Fruit fly (Drosophila melanogaster) whole organism, embryonic: Measurements from ENCODE around the gene CG5435.

Experiments
- Blimp-1 ChIP-seq: fragments of 200-800 bp; sonication (Bioruptor generic); optimal IDR thresholded peaks from 3 replicates; lab custom pipeline; 2018; ENCODE audit warnings: missing biosample characterization, missing genetic modification characterization, mild to moderate bottlenecking, moderate library complexity, missing genetic modification reagents
- CG1024 ChIP-seq: fragments of 200-800 bp; sonication (Bioruptor generic); IDR thresholded peaks from 2 replicates; pipeline ENCODE4 v1.3.6; 2022; ENCODE audit warnings: missing biosample characterization, missing genetic modification characterization
- CG10366 ChIP-seq: fragments of 200-800 bp; sonication (Bioruptor generic); IDR thresholded peaks from 2 replicates; pipeline ENCODE4 v1.3.6; 2022; ENCODE audit warnings: missing biosample characterization, missing genetic modification characterization
- CG12104 ChIP-seq: fragments of 200-800 bp; sonication (Bioruptor generic); optimal IDR thresholded peaks from 3 replicates; lab custom pipeline; 2016; ENCODE audit warnings: missing biosample characterization, missing genetic modification characterization
- CG12236 ChIP-seq: fragments of 200-800 bp; sonication (Bioruptor generic); optimal IDR thresholded peaks from 2 replicates; lab custom pipeline; 2016; ENCODE audit warnings: missing biosample characterization, missing genetic modification characterization
- CG15601 ChIP-seq: fragments of 200-800 bp; sonication (Bioruptor generic); optimal IDR thresholded peaks from 3 replicates; lab custom pipeline; 2019; ENCODE audit warnings: missing biosample characterization, mild to moderate bottlenecking, missing genetic modification characterization, moderate library complexity
- CG17186 ChIP-seq: fragments of 200-800 bp; sonication (Bioruptor generic); optimal IDR thresholded peaks from 3 replicates; lab custom pipeline; 2017; ENCODE audit warnings: missing biosample characterization, missing genetic modification reagents, missing genetic modification characterization
- CG17912 ChIP-seq: fragments of 200-800 bp; sonication (Bioruptor generic); optimal IDR thresholded peaks from 2 replicates; lab custom pipeline; 2018; ENCODE audit warnings: missing biosample characterization, mild to moderate bottlenecking, missing genetic modification characterization
- CG32767 ChIP-seq: fragments of 200-800 bp; sonication (Bioruptor generic); IDR thresholded peaks from 2 replicates; pipeline ENCODE4 v1.3.6; 2022; ENCODE audit warnings: missing biosample characterization, missing genetic modification characterization
- CG3726 ChIP-seq: fragments of 200-800 bp; sonication (Bioruptor generic); IDR thresholded peaks from 3 replicates; pipeline ENCODE4, ENCODE4 v1.3.6; 2022; ENCODE audit warnings: missing biosample characterization, missing genetic modification characterization
- CG6254 ChIP-seq: fragments of 200-800 bp; sonication (Bioruptor generic); optimal IDR thresholded peaks from 3 replicates; lab custom pipeline; 2017; ENCODE audit warnings: mild to moderate bottlenecking, missing biosample characterization, missing genetic modification reagents, missing genetic modification characterization
- CG6272 ChIP-seq: fragments of 200-800 bp; sonication (Bioruptor generic); IDR thresholded peaks from 2 replicates; pipeline ENCODE4 v1.3.6; 2022; ENCODE audit warnings: missing biosample characterization, missing genetic modification characterization
- CG6765 ChIP-seq: fragments of 200-800 bp; sonication (Bioruptor generic); optimal IDR thresholded peaks from 3 replicates; lab custom pipeline; 2017; ENCODE audit warnings: missing biosample characterization, mild to moderate bottlenecking, missing genetic modification characterization
- CG7372 ChIP-seq: fragments of 200-800 bp; sonication (Bioruptor generic); IDR thresholded peaks from 2 replicates; pipeline ENCODE4 v1.3.6; 2022; ENCODE audit warnings: missing biosample characterization, missing genetic modification characterization
- CG8290 ChIP-seq, 3 experiments: fragments of 200-800 bp; sonication (Bioruptor generic); optimal IDR thresholded peaks; 2 replicates each; lab custom pipeline; 2016 to 2019; ENCODE audit warnings: missing biosample characterization in 3 of 3, missing genetic modification characterization in 3 of 3, mild to moderate bottlenecking in 2 of 3, moderate library complexity in 1 of 3
- CG9727 ChIP-seq: fragments of 200-800 bp; sonication (Bioruptor generic); optimal IDR thresholded peaks from 3 replicates; lab custom pipeline; 2017; ENCODE audit warnings: missing biosample characterization, mild to moderate bottlenecking, missing genetic modification characterization
- Chrac-16 ChIP-seq: fragments of 200-800 bp; sonication (Bioruptor generic); optimal IDR thresholded peaks from 3 replicates; lab custom pipeline; 2016; ENCODE audit warnings: missing biosample characterization, missing genetic modification characterization
- Doc2 ChIP-seq: fragments of 200-800 bp; sonication (Bioruptor generic); IDR thresholded peaks from 2 replicates; pipeline ENCODE4 v1.3.6; 2022; ENCODE audit warnings: missing biosample characterization, missing genetic modification characterization
- Gug ChIP-seq: fragments of 200-800 bp; sonication (Bioruptor generic); IDR thresholded peaks from 4 replicates; pipeline ENCODE4 v1.3.6; 2022; ENCODE audit warnings: missing biosample characterization, missing genetic modification characterization
- Max ChIP-seq: fragments of 200-800 bp; sonication (Bioruptor generic); optimal IDR thresholded peaks from 2 replicates; lab custom pipeline; 2016; ENCODE audit warnings: missing biosample characterization, mild to moderate bottlenecking, missing genetic modification characterization
- Mrtf ChIP-seq: fragments of 200-800 bp; sonication (Bioruptor generic); IDR thresholded peaks from 3 replicates; pipeline ENCODE4 v1.3.6; 2022; ENCODE audit warnings: missing biosample characterization, missing genetic modification characterization
- NC2α ChIP-seq: fragments of 200-800 bp; sonication (Bioruptor generic); optimal IDR thresholded peaks from 2 replicates; lab custom pipeline; 2016; ENCODE audit warnings: missing biosample characterization, missing genetic modification characterization
- NK7.1 ChIP-seq: fragments of 200-800 bp; sonication (Bioruptor generic); optimal IDR thresholded peaks from 3 replicates; lab custom pipeline; 2016; ENCODE audit warnings: missing biosample characterization, missing genetic modification characterization
- Nf-YA ChIP-seq: fragments of 200-800 bp; sonication (Bioruptor generic); IDR thresholded peaks from 2 replicates; pipeline ENCODE4 v1.3.6; 2022; ENCODE audit warnings: missing biosample characterization, missing genetic modification characterization
- Poxn ChIP-seq: fragments of 200-800 bp; sonication (Bioruptor generic); IDR thresholded peaks from 2 replicates; pipeline ENCODE4 v1.3.6; 2022; ENCODE audit warnings: missing biosample characterization, missing genetic modification characterization
- Scr ChIP-seq: fragments of 200-800 bp; sonication (Bioruptor generic); IDR thresholded peaks from 2 replicates; pipeline ENCODE4 v1.3.6; 2022; ENCODE audit warnings: missing biosample characterization, missing genetic modification characterization; ENCODE audit not compliant: partially characterized antibody
- Sox102F ChIP-seq: fragments of 200-800 bp; sonication (Bioruptor generic); optimal IDR thresholded peaks from 2 replicates; lab custom pipeline; 2018; ENCODE audit warnings: missing biosample characterization, mild to moderate bottlenecking, missing genetic modification characterization, moderate library complexity
- Tbp ChIP-seq: fragments of >200 bp; optimal IDR thresholded peaks from 2 replicates; lab custom pipeline; 2018; ENCODE audit warnings: missing biosample characterization, missing genetic modification characterization
- ap ChIP-seq: fragments of 200-800 bp; sonication (Bioruptor generic); IDR thresholded peaks from 2 replicates; pipeline ENCODE4 v1.3.6; 2022; ENCODE audit warnings: missing biosample characterization, missing genetic modification characterization
- bigmax ChIP-seq: fragments of 200-800 bp; sonication (Bioruptor generic); optimal IDR thresholded peaks from 2 replicates; lab custom pipeline; 2018; ENCODE audit warnings: missing biosample characterization, mild to moderate bottlenecking, missing genetic modification characterization
- cas ChIP-seq: fragments of 200-800 bp; sonication (Bioruptor generic); IDR thresholded peaks from 2 replicates; pipeline ENCODE4 v1.3.6; 2022; ENCODE audit warnings: missing biosample characterization, missing genetic modification characterization
- cato ChIP-seq: fragments of 200-800 bp; sonication (Bioruptor generic); optimal IDR thresholded peaks from 2 replicates; lab custom pipeline; 2016; ENCODE audit warnings: missing biosample characterization, missing genetic modification characterization, borderline replicate concordance
- chm ChIP-seq: fragments of 200-800 bp; sonication (Bioruptor generic); IDR thresholded peaks from 2 replicates; pipeline ENCODE4 v1.3.6; 2022; ENCODE audit warnings: missing biosample characterization, missing genetic modification characterization
- ci ChIP-seq: fragments of 200-800 bp; sonication (Bioruptor generic); IDR thresholded peaks from 3 replicates; pipeline ENCODE4 v1.3.6; 2022; ENCODE audit warnings: missing biosample characterization, missing genetic modification characterization
- dan ChIP-seq: fragments of 200-800 bp; sonication (Bioruptor generic); IDR thresholded peaks from 2 replicates; pipeline ENCODE4 v1.3.6; 2022; ENCODE audit warnings: missing biosample characterization, missing genetic modification characterization
- grau ChIP-seq: fragments of 200-800 bp; optimal IDR thresholded peaks from 3 replicates; lab custom pipeline; 2019; ENCODE audit warnings: missing biosample characterization, mild to moderate bottlenecking, missing genetic modification characterization, moderate library complexity
- grn ChIP-seq: fragments of 200-800 bp; sonication (Bioruptor generic); optimal IDR thresholded peaks from 3 replicates; lab custom pipeline; 2017; ENCODE audit warnings: missing biosample characterization, missing genetic modification characterization
- jing ChIP-seq: fragments of 200-800 bp; sonication (Bioruptor generic); optimal IDR thresholded peaks from 2 replicates; lab custom pipeline; 2018; ENCODE audit warnings: missing biosample characterization, mild to moderate bottlenecking, missing genetic modification characterization
- lbe ChIP-seq: fragments of 200-800 bp; sonication (Bioruptor generic); optimal IDR thresholded peaks from 2 replicates; lab custom pipeline; 2016; ENCODE audit warnings: missing biosample characterization, mild to moderate bottlenecking, missing genetic modification characterization
- mld ChIP-seq: fragments of 200-800 bp; sonication (Bioruptor generic); IDR thresholded peaks from 3 replicates; pipeline ENCODE4 v1.3.6; 2022; ENCODE audit warnings: missing biosample characterization, missing genetic modification characterization; ENCODE audit not compliant: partially characterized antibody
- onecut ChIP-seq: fragments of 200-800 bp; sonication (Bioruptor generic); IDR thresholded peaks from 2 replicates; pipeline ENCODE4 v1.3.6; 2022; ENCODE audit warnings: missing biosample characterization, missing genetic modification characterization
- p53 ChIP-seq: fragments of 200-800 bp; sonication (Bioruptor generic); optimal IDR thresholded peaks from 2 replicates; lab custom pipeline; 2016; ENCODE audit warnings: missing biosample characterization, missing genetic modification characterization
- pan ChIP-seq, 4 experiments: fragments of >200 bp in 3 of 4; fragments of 200-800 bp in 1 of 4; sonication (Bioruptor generic) in 1 of 4; optimal IDR thresholded peaks in 3 of 4; IDR thresholded peaks in 1 of 4; 2 replicates each; pipeline versions ENCODE4 v1.3.6 to Lab custom; 2017 to 2022; ENCODE audit warnings: missing biosample characterization in 2 of 4, missing genetic modification characterization in 2 of 4, mixed read lengths in 1 of 4
- pb ChIP-seq: fragments of 200-800 bp; sonication (Bioruptor generic); optimal IDR thresholded peaks from 3 replicates; lab custom pipeline; 2016; ENCODE audit warnings: missing biosample characterization, missing genetic modification characterization
- repo ChIP-seq: fragments of 200-800 bp; sonication (Bioruptor generic); optimal IDR thresholded peaks from 2 replicates; lab custom pipeline; 2016; ENCODE audit warnings: missing biosample characterization, missing genetic modification characterization
- salm ChIP-seq: fragments of 200-800 bp; sonication (Bioruptor generic); optimal IDR thresholded peaks from 2 replicates; lab custom pipeline; 2018; ENCODE audit warnings: missing biosample characterization, mild to moderate bottlenecking, missing genetic modification characterization
- slp2 ChIP-seq: fragments of 200-800 bp; sonication (Bioruptor generic); optimal IDR thresholded peaks from 2 replicates; lab custom pipeline; 2016; ENCODE audit warnings: missing biosample characterization, missing genetic modification characterization
- tio ChIP-seq: fragments of 200-800 bp; sonication (Bioruptor generic); optimal IDR thresholded peaks from 2 replicates; lab custom pipeline; 2017; ENCODE audit warnings: missing biosample characterization, missing genetic modification characterization, inconsistent platforms
- tna ChIP-seq: fragments of 200-800 bp; sonication (Bioruptor generic); IDR thresholded peaks from 2 replicates; pipeline ENCODE4 v1.3.6; 2022; ENCODE audit warnings: missing biosample characterization, missing genetic modification characterization; ENCODE audit not compliant: partially characterized antibody
- trem ChIP-seq: fragments of 200-800 bp; optimal IDR thresholded peaks from 3 replicates; lab custom pipeline; 2019; ENCODE audit warnings: missing biosample characterization, mild to moderate bottlenecking, missing genetic modification characterization, moderate library complexity

CG5435 gene

dm6 chr2L:12435976-12436771 lies 5.5 kb upstream of the CG5435 start (continued):
- TF ChIP-seq trem (peak; percentile 26), CG10366 (GFP tag; lab: Robert Waterston, UW) (no peak), jing (GFP tag; lab: Kevin White, UChicago) (no peak), CG6765 (GFP tag; lab: Kevin White, UChicago) (no peak), cas (GFP tag; lab: Robert Waterston, UW) (no peak), pan (optimal IDR thresholded peaks at IDR 0.05; lab: Kevin White, UChicago) (no peak), pan (GFP tag; optimal IDR thresholded peaks at IDR 0.05 in 1 of 2, IDR thresholded peaks at IDR 0.05 in 1 of 2) (no peak), salm (no peak), tna (no peak), ap (GFP tag; lab: Robert Waterston, UW) (no peak), CG17912 (GFP tag; lab: Kevin White, UChicago) (no peak), Sox102F (GFP tag; lab: Kevin White, UChicago) (no peak), Scr (no peak), Chrac-16 (no peak), bigmax (GFP tag; lab: Kevin White, UChicago) (peak; percentile 81), CG12104 (no peak), Gug (GFP tag; lab: Robert Waterston, UW) (no peak), tio (GFP tag; lab: Kevin White, UChicago) (no peak), lbe (GFP tag; lab: Kevin White, UChicago) (no peak), NK7.1 (GFP tag; lab: Kevin White, UChicago) (no peak), repo (no peak), CG32767 (GFP tag; lab: Robert Waterston, UW) (no peak), CG1024 (GFP tag; lab: Robert Waterston, UW) (no peak), cato (GFP tag; lab: Kevin White, UChicago) (no peak), slp2 (GFP tag; lab: Kevin White, UChicago) (no peak), CG6272 (GFP tag; lab: Robert Waterston, UW) (no peak), CG8290 (GFP tag; optimal IDR thresholded peaks at IDR 0.05; lab: Kevin White, UChicago) (peak; percentile 6), CG8290 (tag; optimal IDR thresholded peaks at IDR 0.05; lab: Kevin White, UChicago) (peak in 1 of 2 experiments; percentile 44), Poxn (no peak), mld (GFP tag; lab: Robert Waterston, UW) (no peak), CG17186 (no peak), CG9727 (no peak), Doc2 (GFP tag; lab: Robert Waterston, UW) (no peak), CG15601 (tag; lab: Kevin White, UChicago) (no peak), dan (GFP tag; lab: Robert Waterston, UW) (no peak), chm (GFP tag; lab: Robert Waterston, UW) (no peak), Mrtf (GFP tag; lab: Robert Waterston, UW) (no peak), CG7372 (GFP tag; lab: Robert Waterston, UW) (no peak), Nf-YA (GFP tag; lab: Robert Waterston, UW) (no peak), ci (GFP tag; lab: Robert Waterston, UW) (peak; percentile 12; the same call in 1 of the 3 replicates), CG12236 (GFP tag; lab: Kevin White, UChicago) (no peak), pb (GFP tag; lab: Kevin White, UChicago) (no peak), grn (GFP tag; lab: Kevin White, UChicago) (no peak), onecut (GFP tag; lab: Robert Waterston, UW) (no peak), Tbp (no peak), NC2α (GFP tag; lab: Kevin White, UChicago) (no peak), CG6254 (GFP tag; lab: Kevin White, UChicago) (no peak), Blimp-1 (GFP tag; lab: Kevin White, UChicago) (no peak), grau (peak; percentile 2), p53 (GFP tag; lab: Kevin White, UChicago) (no peak), Max (GFP tag; lab: Kevin White, UChicago) (no peak), CG3726 (GFP tag; lab: Robert Waterston, UW) (no peak)
